Fruit fly (Drosophila melanogaster) whole organism, embryonic: Measurements from ENCODE around the gene CG16965.

Experiments
- ATbp ChIP-seq: fragments of 200-800 bp; sonication (Bioruptor generic); optimal IDR thresholded peaks from 2 replicates; lab custom pipeline; 2017; ENCODE audit warnings: missing biosample characterization, mild to moderate bottlenecking, missing genetic modification characterization, missing genetic modification reagents
- Abd-B ChIP-seq: fragments of 200-800 bp; sonication (Bioruptor generic); optimal IDR thresholded peaks from 2 replicates; lab custom pipeline; 2018; ENCODE audit warnings: missing biosample characterization, mild to moderate bottlenecking, missing genetic modification characterization, moderate library complexity
- Asciz ChIP-seq: fragments of 200-800 bp; sonication (Bioruptor generic); optimal IDR thresholded peaks from 2 replicates; lab custom pipeline; 2017; ENCODE audit warnings: missing biosample characterization, mild to moderate bottlenecking, missing genetic modification characterization, missing genetic modification reagents
- Atf6 ChIP-seq: fragments of 200-800 bp; sonication (Bioruptor generic); IDR thresholded peaks from 2 replicates; pipeline ENCODE4 v1.3.6; 2022; ENCODE audit warnings: missing biosample characterization, missing genetic modification characterization
- CG10321 ChIP-seq: fragments of 200-800 bp; sonication (Bioruptor generic); IDR thresholded peaks from 2 replicates; pipeline ENCODE4 v1.3.6; 2022; ENCODE audit warnings: missing biosample characterization, missing genetic modification characterization
- CG10431 ChIP-seq: fragments of 200-800 bp; sonication (Bioruptor generic); optimal IDR thresholded peaks from 3 replicates; lab custom pipeline; 2018; ENCODE audit warnings: missing biosample characterization, mild to moderate bottlenecking, missing genetic modification characterization
- CG11085 ChIP-seq: fragments of 200-800 bp; sonication (Bioruptor generic); IDR thresholded peaks from 2 replicates; pipeline ENCODE4 v1.3.6; 2022; ENCODE audit warnings: missing biosample characterization, missing genetic modification characterization
- CG11093 ChIP-seq: fragments of 200-800 bp; sonication (Bioruptor generic); IDR thresholded peaks from 3 replicates; pipeline ENCODE4 v1.3.6; 2022; ENCODE audit warnings: missing biosample characterization, missing genetic modification characterization
- CG11398 ChIP-seq: fragments of 200-800 bp; sonication (Bioruptor generic); optimal IDR thresholded peaks from 2 replicates; lab custom pipeline; 2016; ENCODE audit warnings: missing biosample characterization, missing genetic modification characterization
- CG12391 ChIP-seq: fragments of 200-800 bp; sonication (Bioruptor generic); optimal IDR thresholded peaks from 3 replicates; lab custom pipeline; 2018; ENCODE audit warnings: missing biosample characterization, mild to moderate bottlenecking, missing genetic modification characterization, moderate library complexity
- CG12942 ChIP-seq: fragments of 200-800 bp; sonication (Bioruptor generic); optimal IDR thresholded peaks from 3 replicates; lab custom pipeline; 2016; ENCODE audit warnings: missing biosample characterization, missing genetic modification characterization
- CG13123 ChIP-seq: fragments of 200-800 bp; sonication (Bioruptor generic); optimal IDR thresholded peaks from 2 replicates; lab custom pipeline; 2016; ENCODE audit warnings: missing biosample characterization, missing genetic modification characterization
- CG14710 ChIP-seq: fragments of 200-800 bp; sonication (Bioruptor generic); optimal IDR thresholded peaks from 3 replicates; lab custom pipeline; 2019; ENCODE audit warnings: missing biosample characterization, mild to moderate bottlenecking, missing genetic modification characterization, moderate library complexity
- CG14860 ChIP-seq: fragments of 200-800 bp; sonication (Bioruptor generic); IDR thresholded peaks from 3 replicates; pipeline ENCODE4 v1.3.6; 2022; ENCODE audit warnings: missing biosample characterization, missing genetic modification characterization; ENCODE audit not compliant: partially characterized antibody
- CG1602 ChIP-seq: fragments of 200-800 bp; sonication (Bioruptor generic); optimal IDR thresholded peaks from 3 replicates; lab custom pipeline; 2016; ENCODE audit warnings: missing biosample characterization, missing genetic modification characterization
- CG18619 ChIP-seq: fragments of 200-800 bp; sonication (Bioruptor generic); optimal IDR thresholded peaks from 3 replicates; lab custom pipeline; 2017; ENCODE audit warnings: missing biosample characterization, mild to moderate bottlenecking, missing genetic modification characterization
- CG2678 ChIP-seq: fragments of 200-800 bp; sonication (Bioruptor generic); optimal IDR thresholded peaks from 3 replicates; lab custom pipeline; 2019; ENCODE audit warnings: missing biosample characterization, mild to moderate bottlenecking, missing genetic modification characterization, moderate library complexity
- CG2712 ChIP-seq: fragments of 200-800 bp; optimal IDR thresholded peaks from 3 replicates; lab custom pipeline; 2019; ENCODE audit warnings: missing biosample characterization, mild to moderate bottlenecking, missing genetic modification characterization, moderate library complexity
- CG3163 ChIP-seq: fragments of 200-800 bp; sonication (Bioruptor generic); optimal IDR thresholded peaks from 3 replicates; lab custom pipeline; 2016; ENCODE audit warnings: missing biosample characterization, missing genetic modification characterization
- CG3995 ChIP-seq: fragments of 200-800 bp; sonication (Bioruptor generic); optimal IDR thresholded peaks from 3 replicates; lab custom pipeline; 2016; ENCODE audit warnings: missing biosample characterization, missing genetic modification characterization
- CG6689 ChIP-seq: fragments of 200-800 bp; sonication (Bioruptor generic); IDR thresholded peaks from 2 replicates; pipeline ENCODE4 v1.3.6; 2022; ENCODE audit warnings: missing biosample characterization, missing genetic modification characterization
- CG7839 ChIP-seq: fragments of 200-800 bp; sonication (Bioruptor generic); optimal IDR thresholded peaks from 3 replicates; lab custom pipeline; 2018; ENCODE audit warnings: missing biosample characterization, mild to moderate bottlenecking, missing genetic modification characterization, moderate library complexity
- CG9727 ChIP-seq: fragments of 200-800 bp; sonication (Bioruptor generic); optimal IDR thresholded peaks from 3 replicates; lab custom pipeline; 2017; ENCODE audit warnings: missing biosample characterization, mild to moderate bottlenecking, missing genetic modification characterization
- Dbx ChIP-seq: fragments of 200-800 bp; sonication (Bioruptor generic); IDR thresholded peaks from 3 replicates; pipeline ENCODE4 v1.3.6; 2022; ENCODE audit warnings: missing biosample characterization, missing genetic modification characterization
- Doc2 ChIP-seq: fragments of 200-800 bp; sonication (Bioruptor generic); IDR thresholded peaks from 2 replicates; pipeline ENCODE4 v1.3.6; 2022; ENCODE audit warnings: missing biosample characterization, missing genetic modification characterization
- H15 ChIP-seq: fragments of 200-800 bp; sonication (Bioruptor generic); IDR thresholded peaks from 3 replicates; pipeline ENCODE4 v1.3.6; 2022; ENCODE audit warnings: missing biosample characterization, missing genetic modification characterization
- Jarid2 ChIP-seq: fragments of 200-800 bp; sonication (Bioruptor generic); optimal IDR thresholded peaks from 3 replicates; lab custom pipeline; 2017; ENCODE audit warnings: mild to moderate bottlenecking, missing biosample characterization, missing genetic modification reagents, missing genetic modification characterization
- Lim3 ChIP-seq: fragments of 200-800 bp; sonication (Bioruptor generic); IDR thresholded peaks from 2 replicates; pipeline ENCODE4 v1.3.6; 2022; ENCODE audit warnings: missing biosample characterization, missing genetic modification characterization
- Mes4 ChIP-seq: fragments of 200-800 bp; sonication (Bioruptor generic); optimal IDR thresholded peaks from 2 replicates; lab custom pipeline; 2016; ENCODE audit warnings: missing biosample characterization, missing genetic modification characterization
- NC2α ChIP-seq: fragments of 200-800 bp; sonication (Bioruptor generic); optimal IDR thresholded peaks from 2 replicates; lab custom pipeline; 2016; ENCODE audit warnings: missing biosample characterization, missing genetic modification characterization
- NfI ChIP-seq: fragments of 200-800 bp; sonication (Bioruptor generic); optimal IDR thresholded peaks from 3 replicates; lab custom pipeline; 2018; ENCODE audit warnings: missing biosample characterization, mild to moderate bottlenecking, missing genetic modification characterization, moderate library complexity
- PHDP ChIP-seq: fragments of 200-800 bp; sonication (Bioruptor generic); optimal IDR thresholded peaks from 3 replicates; lab custom pipeline; 2018; ENCODE audit warnings: missing biosample characterization, mild to moderate bottlenecking, missing genetic modification characterization, moderate library complexity
- Xrp1 ChIP-seq: fragments of 200-800 bp; sonication (Bioruptor generic); IDR thresholded peaks from 2 replicates; pipeline ENCODE4 v1.3.6; 2022; ENCODE audit warnings: missing biosample characterization, missing genetic modification characterization
- YL-1 ChIP-seq: fragments of 200-800 bp; sonication (Bioruptor generic); optimal IDR thresholded peaks from 3 replicates; lab custom pipeline; 2017; ENCODE audit warnings: missing biosample characterization, mild to moderate bottlenecking, missing genetic modification characterization
- ase ChIP-seq: fragments of 200-800 bp; sonication (Bioruptor generic); IDR thresholded peaks from 3 replicates; pipeline ENCODE4 v1.3.6; 2022; ENCODE audit warnings: missing biosample characterization, missing genetic modification characterization
- bcd ChIP-seq: fragments of 200-800 bp; sonication (Bioruptor generic); optimal IDR thresholded peaks from 2 replicates; lab custom pipeline; 2017; ENCODE audit warnings: missing biosample characterization, mild to moderate bottlenecking, missing genetic modification characterization
- corto ChIP-seq: fragments of 200-800 bp; sonication (Bioruptor generic); optimal IDR thresholded peaks from 2 replicates; lab custom pipeline; 2016; ENCODE audit warnings: missing biosample characterization, mild to moderate bottlenecking, missing genetic modification characterization, moderate library complexity
- dysf ChIP-seq: fragments of 200-800 bp; sonication (Bioruptor generic); IDR thresholded peaks from 3 replicates; pipeline ENCODE4 v1.3.6; 2022; ENCODE audit warnings: missing biosample characterization, missing genetic modification characterization
- eyg ChIP-seq: fragments of 200-800 bp; sonication (Bioruptor generic); optimal IDR thresholded peaks from 3 replicates; lab custom pipeline; 2016; ENCODE audit warnings: missing biosample characterization, missing genetic modification characterization
- fd102C ChIP-seq: fragments of 200-800 bp; sonication (Bioruptor generic); optimal IDR thresholded peaks from 2 replicates; lab custom pipeline; 2018; ENCODE audit warnings: missing biosample characterization, mild to moderate bottlenecking, missing genetic modification characterization, moderate library complexity
- fru ChIP-seq: fragments of >200 bp; optimal IDR thresholded peaks from 2 replicates; lab custom pipeline; 2017
- gcm2 ChIP-seq: fragments of 200-800 bp; sonication (Bioruptor generic); optimal IDR thresholded peaks from 2 replicates; lab custom pipeline; 2016; ENCODE audit warnings: missing biosample characterization, missing genetic modification characterization
- grn ChIP-seq: fragments of 200-800 bp; sonication (Bioruptor generic); optimal IDR thresholded peaks from 3 replicates; lab custom pipeline; 2017; ENCODE audit warnings: missing biosample characterization, missing genetic modification characterization
- hth ChIP-seq: fragments of >200 bp; optimal IDR thresholded peaks from 2 replicates; lab custom pipeline; 2017; ENCODE audit warnings: inconsistent platforms
- inv ChIP-seq: fragments of 200-800 bp; sonication (Bioruptor generic); IDR thresholded peaks from 2 replicates; pipeline ENCODE4 v1.3.6; 2022; ENCODE audit warnings: missing biosample characterization, missing genetic modification characterization; ENCODE audit not compliant: partially characterized antibody
- pho ChIP-seq: fragments of 200-800 bp; sonication (Bioruptor generic); optimal IDR thresholded peaks from 2 replicates; lab custom pipeline; 2016; ENCODE audit warnings: missing biosample characterization, missing genetic modification characterization
- psq ChIP-seq: fragments of 200-800 bp; sonication (Bioruptor generic); optimal IDR thresholded peaks from 2 replicates; lab custom pipeline; 2017; ENCODE audit warnings: missing biosample characterization, missing genetic modification characterization
- seq ChIP-seq: fragments of 200-800 bp; sonication (Bioruptor generic); IDR thresholded peaks from 2 replicates; pipeline ENCODE4 v1.3.6; 2022; ENCODE audit warnings: missing biosample characterization, missing genetic modification characterization
- sim ChIP-seq: fragments of 200-800 bp; sonication (Bioruptor generic); IDR thresholded peaks from 2 replicates; pipeline ENCODE4 v1.3.6; 2022; ENCODE audit warnings: missing biosample characterization, missing genetic modification characterization
- sisA ChIP-seq: fragments of 200-800 bp; sonication (Bioruptor generic); IDR thresholded peaks from 2 replicates; pipeline ENCODE4 v1.3.6; 2022; ENCODE audit warnings: missing biosample characterization, missing genetic modification characterization
- sob ChIP-seq: fragments of 200-800 bp; sonication (Bioruptor generic); IDR thresholded peaks from 2 replicates; pipeline ENCODE4 v1.3.6; 2022; ENCODE audit warnings: missing biosample characterization, missing genetic modification characterization
- vvl ChIP-seq: fragments of 200-800 bp; sonication (Bioruptor generic); IDR thresholded peaks from 2 replicates; pipeline ENCODE4 v1.3.6; 2022; ENCODE audit warnings: missing biosample characterization, missing genetic modification characterization
- yki ChIP-seq: fragments of >200 bp; optimal IDR thresholded peaks from 3 replicates; lab custom pipeline; 2018

CG16965 gene

dm6 chr2L:12021193-12021592 lies 39.8 kb downstream of the CG16965 start (continued):
- TF ChIP-seq CG12391 (peak; percentile 65), CG7839 (peak; percentile 29), dysf (peak; percentile 47; the same call in 2 of the 3 replicates), CG13123 (GFP tag; lab: Kevin White, UChicago) (peak; percentile 68), Jarid2 (GFP tag; lab: Kevin White, UChicago) (peak; percentile 2), Xrp1 (GFP tag; lab: Robert Waterston, UW) (peak; percentile 72), CG3995 (no peak), CG12942 (GFP tag; lab: Kevin White, UChicago) (peak; percentile 62), vvl (peak; percentile 45), H15 (GFP tag; lab: Robert Waterston, UW) (no peak), Lim3 (GFP tag; lab: Robert Waterston, UW) (no peak), ase (GFP tag; lab: Robert Waterston, UW) (no peak), CG14710 (tag; lab: Kevin White, UChicago) (peak; percentile 63), yki (lab: Kevin White, UChicago) (no peak), YL-1 (peak; percentile 11), Abd-B (GFP tag; lab: Kevin White, UChicago) (no peak), CG1602 (GFP tag; lab: Kevin White, UChicago) (peak; percentile 22), CG3163 (GFP tag; lab: Kevin White, UChicago) (no peak), CG9727 (peak; percentile 36), CG2712 (tag; lab: Kevin White, UChicago) (peak; percentile 26), psq (GFP tag; lab: Kevin White, UChicago) (peak; percentile 46), Mes4 (GFP tag; lab: Kevin White, UChicago) (peak; percentile 17), gcm2 (no peak), CG11093 (GFP tag; lab: Robert Waterston, UW) (no peak), NC2α (peak; percentile 6), sisA (GFP tag; lab: Robert Waterston, UW) (no peak), CG10431 (peak; percentile 70), CG11398 (peak; percentile 54), CG18619 (GFP tag; lab: Kevin White, UChicago) (peak; percentile 76), bcd (peak; percentile 34), hth (lab: Kevin White, UChicago) (no peak), corto (GFP tag; lab: Kevin White, UChicago) (no peak), fru (lab: Kevin White, UChicago) (no peak), Asciz (GFP tag; lab: Kevin White, UChicago) (peak; percentile 78), pho (peak; percentile 18), eyg (GFP tag; lab: Kevin White, UChicago) (no peak), CG14860 (GFP tag; lab: Robert Waterston, UW) (no peak), Doc2 (GFP tag; lab: Robert Waterston, UW) (no peak), sob (GFP tag; lab: Robert Waterston, UW) (peak; percentile 60; the same call in 1 of the 2 replicates), ATbp (GFP tag; lab: Kevin White, UChicago) (peak; percentile 93), sim (GFP tag; lab: Robert Waterston, UW) (no peak), grn (GFP tag; lab: Kevin White, UChicago) (peak; percentile 23), PHDP (peak; percentile 91), CG10321 (GFP tag; lab: Robert Waterston, UW) (no peak; the same call in 1 of the 2 replicates), CG11085 (GFP tag; lab: Robert Waterston, UW) (no peak), seq (peak; percentile 78), fd102C (GFP tag; lab: Kevin White, UChicago) (peak; percentile 19), Dbx (GFP tag; lab: Robert Waterston, UW) (peak; percentile 58; the same call in 1 of the 3 replicates), NfI (peak; percentile 37), inv (GFP tag; lab: Robert Waterston, UW) (no peak), CG6689 (GFP tag; lab: Robert Waterston, UW) (no peak), CG2678 (tag; lab: Kevin White, UChicago) (peak; percentile 72), Atf6 (GFP tag; lab: Robert Waterston, UW) (peak; percentile 83)
